Worm (Caenorhabditis elegans): ENCODE data around the gene cuc-1.

DNA sequence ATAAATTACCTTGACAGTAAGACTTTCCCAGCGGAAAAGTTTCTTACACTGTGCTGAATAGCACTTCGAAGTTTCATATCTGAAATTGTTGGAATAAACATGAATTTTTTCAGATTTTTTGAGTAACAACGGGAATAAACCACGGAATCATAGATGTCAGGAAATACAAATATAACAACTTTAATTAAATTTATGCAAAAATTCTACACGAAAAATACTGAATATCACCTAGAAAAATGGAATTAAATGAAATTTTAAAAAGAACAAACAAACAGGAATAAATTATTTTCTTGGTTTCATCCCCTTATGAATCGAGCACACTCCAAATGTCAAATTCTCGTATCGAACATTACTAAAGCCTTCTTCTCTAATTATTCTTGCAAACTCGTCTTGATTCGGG, 3.6 kb downstream of the cuc-1 start, which contains the start of gene tag-307:
- TF ChIP-seq dao-5 (tag; optimal IDR thresholded peaks at IDR 0.05) (no peak), W03F9.2 (tag; optimal IDR thresholded peaks at IDR 0.05) (no peak)

Measured in whole organism, L4/young adult.